Worm (Caenorhabditis elegans) whole organism, L4 larva: ENCODE data around the gene spp-28.

Experiments
- F26F4.8 ChIP-seq: fragments of 200-800 bp; sonication (Bioruptor generic); conservative IDR thresholded peaks from 2 replicates; pipeline ENCODE4 v1.3.6; 2022; ENCODE audit warnings: missing genetic modification characterization, missing compliant biosample characterization
- F37D6.2 ChIP-seq: sonication (generic microtip); optimal IDR thresholded peaks from 2 replicates; lab custom pipeline; 2016; ENCODE audit warnings: mild to moderate bottlenecking, missing genetic modification characterization, missing compliant biosample characterization
- F49E8.2 ChIP-seq: sonication (generic microtip); optimal IDR thresholded peaks from 2 replicates; lab custom pipeline; 2016; ENCODE audit warnings: missing compliant biosample characterization, mild to moderate bottlenecking, missing genetic modification characterization, borderline replicate concordance
- T20F7.1 ChIP-seq: fragments of 200-800 bp; sonication (Bioruptor generic); optimal IDR thresholded peaks from 2 replicates; lab custom pipeline; 2018; ENCODE audit warnings: mild to moderate bottlenecking, missing genetic modification characterization, missing compliant biosample characterization
- Y105C5A.15 ChIP-seq: fragments of 200-800 bp; sonication (Bioruptor generic); IDR thresholded peaks from 2 replicates; pipeline ENCODE4 v1.3.6; 2022; ENCODE audit warnings: missing genetic modification characterization, missing compliant biosample characterization
- Y48G9A.11 ChIP-seq: fragments of 200-800 bp; sonication (Bioruptor generic); IDR thresholded peaks from 2 replicates; pipeline ENCODE4 v1.3.6; 2022; ENCODE audit warnings: missing genetic modification reagents, missing genetic modification characterization, missing compliant biosample characterization
- ZK546.5 ChIP-seq, 2 experiments: sonication (generic microtip); optimal IDR thresholded peaks; 2 replicates each; lab custom pipeline; 2017; ENCODE audit warnings: missing biosample characterization in 2 of 2, missing genetic modification characterization in 2 of 2
- ama-1 ChIP-seq: fragments of 150-350 bp; optimal IDR thresholded peaks from 2 replicates; lab custom pipeline; 2014; ENCODE audit warnings: inconsistent platforms, mixed read lengths
- arid-1 ChIP-seq: fragments of 200-800 bp; sonication (Bioruptor generic); conservative IDR thresholded peaks from 2 replicates; pipeline ENCODE4 v1.3.6; 2022; ENCODE audit warnings: missing genetic modification reagents, missing genetic modification characterization, missing compliant biosample characterization
- ceh-20 ChIP-seq: fragments of 200-800 bp; sonication (Bioruptor generic); IDR thresholded peaks from 2 replicates; pipeline ENCODE4 v1.3.6; 2022; ENCODE audit warnings: missing genetic modification reagents, missing genetic modification characterization, missing compliant biosample characterization
- ceh-28 ChIP-seq: fragments of 150-350 bp; optimal IDR thresholded peaks from 2 replicates; lab custom pipeline; 2014; ENCODE audit warnings: missing biosample characterization, missing genetic modification reagents, missing genetic modification characterization
- ceh-44 ChIP-seq: fragments of 200-800 bp; sonication (Bioruptor generic); IDR thresholded peaks from 2 replicates; pipeline ENCODE4 v1.3.6; 2022; ENCODE audit warnings: missing genetic modification reagents, missing genetic modification characterization, missing compliant biosample characterization
- ceh-62 ChIP-seq: sonication (generic microtip); optimal IDR thresholded peaks from 2 replicates; lab custom pipeline; 2017; ENCODE audit warnings: missing biosample characterization, missing genetic modification characterization
- ceh-82 ChIP-seq: sonication (generic microtip); optimal IDR thresholded peaks from 2 replicates; lab custom pipeline; 2017; ENCODE audit warnings: missing biosample characterization, missing genetic modification characterization
- cey-2 ChIP-seq: sonication (generic microtip); optimal IDR thresholded peaks from 3 replicates; lab custom pipeline; 2017; ENCODE audit warnings: missing genetic modification characterization, mild to moderate bottlenecking, missing compliant biosample characterization, antibody characterized with exemption, borderline replicate concordance; ENCODE audit not compliant: insufficient read depth
- ctbp-1 ChIP-seq: fragments of 200-800 bp; sonication (Bioruptor generic); IDR thresholded peaks from 2 replicates; pipeline ENCODE4 v1.3.6; 2022; ENCODE audit warnings: missing genetic modification reagents, missing genetic modification characterization, missing compliant biosample characterization
- daf-12 ChIP-seq: fragments of 150-350 bp; optimal IDR thresholded peaks from 2 replicates; lab custom pipeline; 2014; ENCODE audit warnings: missing biosample characterization, missing genetic modification reagents, missing genetic modification characterization
- dmd-8 ChIP-seq: fragments of 200-800 bp; sonication (Bioruptor generic); IDR thresholded peaks from 2 replicates; pipeline ENCODE4 v1.3.6; 2022; ENCODE audit warnings: missing genetic modification characterization, missing compliant biosample characterization
- dmd-9 ChIP-seq: fragments of 200-800 bp; sonication (Bioruptor generic); IDR thresholded peaks from 2 replicates; pipeline ENCODE4 v1.3.6; 2022; ENCODE audit warnings: missing genetic modification reagents, missing genetic modification characterization, missing compliant biosample characterization
- duxl-1 ChIP-seq: sonication (generic microtip); optimal IDR thresholded peaks from 2 replicates; lab custom pipeline; 2016; ENCODE audit warnings: mild to moderate bottlenecking, missing genetic modification characterization, moderate library complexity, missing compliant biosample characterization; ENCODE audit not compliant: poor library complexity
- dve-1 ChIP-seq: sonication (generic microtip); optimal IDR thresholded peaks from 2 replicates; lab custom pipeline; 2017; ENCODE audit warnings: antibody characterized with exemption, mild to moderate bottlenecking, missing genetic modification characterization, missing compliant biosample characterization; ENCODE audit not compliant: insufficient read depth
- egl-43 ChIP-seq: fragments of 200-800 bp; sonication (Bioruptor generic); IDR thresholded peaks from 2 replicates; pipeline ENCODE4 v1.3.6; 2022; ENCODE audit warnings: missing genetic modification reagents, missing genetic modification characterization, missing compliant biosample characterization
- fkh-10 ChIP-seq: fragments of 150-350 bp; optimal IDR thresholded peaks from 2 replicates; lab custom pipeline; 2014; ENCODE audit warnings: missing biosample characterization, missing genetic modification reagents, missing genetic modification characterization
- gei-8 ChIP-seq: fragments of 200-800 bp; sonication (Bioruptor generic); optimal IDR thresholded peaks from 2 replicates; lab custom pipeline; 2018; ENCODE audit warnings: mild to moderate bottlenecking, missing genetic modification characterization, missing compliant biosample characterization
- hlh-11 ChIP-seq: fragments of 200-800 bp; sonication (Bioruptor generic); optimal IDR thresholded peaks from 2 replicates; lab custom pipeline; 2018; ENCODE audit warnings: mild to moderate bottlenecking, missing genetic modification characterization, missing compliant biosample characterization
- hlh-30 ChIP-seq: sonication (generic microtip); optimal IDR thresholded peaks from 2 replicates; lab custom pipeline; 2017; ENCODE audit warnings: antibody characterized with exemption, mild to moderate bottlenecking, missing genetic modification characterization, missing compliant biosample characterization; ENCODE audit not compliant: insufficient read depth
- lin-1 ChIP-seq: fragments of 200-800 bp; sonication (Bioruptor generic); IDR thresholded peaks from 2 replicates; pipeline ENCODE4 v1.3.6; 2022; ENCODE audit warnings: missing genetic modification reagents, missing genetic modification characterization, missing compliant biosample characterization
- lin-39 ChIP-seq: fragments of 150-350 bp; optimal IDR thresholded peaks from 2 replicates; lab custom pipeline; 2014; ENCODE audit warnings: missing biosample characterization, missing genetic modification reagents, missing genetic modification characterization
- lsy-2 ChIP-seq, 2 experiments: fragments of 150-350 bp in 1 of 2; sonication (generic microtip) in 1 of 2; optimal IDR thresholded peaks; 2 replicates each; lab custom pipeline; 2014 to 2017; ENCODE audit warnings: missing biosample characterization in 2 of 2, missing genetic modification characterization in 2 of 2
- madf-5 ChIP-seq, 2 experiments: fragments of 200-800 bp; sonication (Bioruptor generic); IDR thresholded peaks; 2 replicates each; pipeline ENCODE4 v1.3.6; 2022; ENCODE audit warnings: missing compliant biosample characterization in 2 of 2, missing genetic modification characterization in 2 of 2
- mdl-1 ChIP-seq, 2 experiments: fragments of 150-350 bp in 1 of 2; sonication (generic microtip) in 1 of 2; optimal IDR thresholded peaks; 2 replicates each; lab custom pipeline; 2014 to 2017; ENCODE audit warnings: missing biosample characterization in 2 of 2, missing genetic modification characterization in 2 of 2
- mep-1 ChIP-seq: fragments of 150-350 bp; sonication (generic microtip); optimal IDR thresholded peaks from 3 replicates; lab custom pipeline; 2014; ENCODE audit warnings: missing biosample characterization, missing genetic modification characterization
- mes-2 ChIP-seq: sonication (generic microtip); optimal IDR thresholded peaks from 2 replicates; lab custom pipeline; 2016; ENCODE audit warnings: missing genotype, mild to moderate bottlenecking, missing genetic modification characterization, missing compliant biosample characterization; ENCODE audit not compliant: poor library complexity, severe bottlenecking
- nhr-111 ChIP-seq: fragments of 200-800 bp; sonication (Bioruptor generic); optimal IDR thresholded peaks from 2 replicates; lab custom pipeline; 2018; ENCODE audit warnings: mild to moderate bottlenecking, missing genetic modification characterization, missing compliant biosample characterization
- nhr-237 ChIP-seq: sonication (generic microtip); optimal IDR thresholded peaks from 2 replicates; lab custom pipeline; 2017; ENCODE audit warnings: missing biosample characterization, missing genetic modification characterization
- nhr-28 ChIP-seq: fragments of 150-350 bp; optimal IDR thresholded peaks from 2 replicates; lab custom pipeline; 2014; ENCODE audit warnings: missing biosample characterization, missing genetic modification characterization
- nhr-41 ChIP-seq: fragments of 200-800 bp; sonication (Bioruptor generic); IDR thresholded peaks from 2 replicates; pipeline ENCODE4 v1.3.6; 2022; ENCODE audit warnings: missing genetic modification reagents, missing genetic modification characterization, missing compliant biosample characterization
- nhr-42 ChIP-seq: fragments of 200-800 bp; sonication (Bioruptor generic); IDR thresholded peaks from 2 replicates; pipeline ENCODE4 v1.3.6; 2022; ENCODE audit warnings: missing genetic modification characterization, missing compliant biosample characterization
- nhr-6 ChIP-seq: fragments of 150-350 bp; optimal IDR thresholded peaks from 2 replicates; lab custom pipeline; 2014; ENCODE audit warnings: missing biosample characterization, missing genetic modification characterization
- nhr-76 ChIP-seq: fragments of 150-350 bp; optimal IDR thresholded peaks from 2 replicates; lab custom pipeline; 2014; ENCODE audit warnings: missing biosample characterization, missing genetic modification characterization
- pha-4 ChIP-seq, 2 experiments: fragments of 150-350 bp in 1 of 2; fragments of 200-800 bp in 1 of 2; sonication (Bioruptor generic) in 1 of 2; IDR thresholded peaks in 1 of 2; optimal IDR thresholded peaks in 1 of 2; 2 replicates each; pipeline versions ENCODE4 v1.3.6 to Lab custom; 2014 to 2022; ENCODE audit warnings: missing genetic modification characterization in 2 of 2, missing genetic modification reagents in 2 of 2, missing biosample characterization in 1 of 2, missing compliant biosample characterization in 1 of 2
- rbr-2 ChIP-seq: sonication (generic microtip); optimal IDR thresholded peaks from 2 replicates; lab custom pipeline; 2016; ENCODE audit warnings: missing genotype, missing genetic modification characterization, missing compliant biosample characterization
- snpc-1.2 ChIP-seq: fragments of 200-800 bp; sonication (Bioruptor generic); IDR thresholded peaks from 2 replicates; pipeline ENCODE4 v1.3.6; 2022; ENCODE audit warnings: missing genetic modification reagents, missing genetic modification characterization, missing compliant biosample characterization
- spr-3 ChIP-seq: fragments of 200-800 bp; sonication (Bioruptor generic); optimal IDR thresholded peaks from 2 replicates; lab custom pipeline; 2018; ENCODE audit warnings: mild to moderate bottlenecking, missing genetic modification characterization, missing compliant biosample characterization
- tag-97 ChIP-seq: fragments of 200-800 bp; sonication (Bioruptor generic); IDR thresholded peaks from 2 replicates; pipeline ENCODE4 v1.3.6; 2022; ENCODE audit warnings: missing genetic modification characterization, missing compliant biosample characterization
- vab-7 ChIP-seq: fragments of 200-800 bp; sonication (Bioruptor generic); IDR thresholded peaks from 2 replicates; pipeline ENCODE4 v1.3.6; 2022; ENCODE audit warnings: missing genetic modification reagents, missing genetic modification characterization, missing compliant biosample characterization
- zag-1 ChIP-seq: fragments of 150-350 bp; optimal IDR thresholded peaks from 2 replicates; lab custom pipeline; 2014; ENCODE audit warnings: missing biosample characterization, missing genetic modification characterization
- zfp-2 ChIP-seq: sonication (generic microtip); optimal IDR thresholded peaks from 2 replicates; lab custom pipeline; 2016; ENCODE audit warnings: mild to moderate bottlenecking, missing genetic modification characterization, missing compliant biosample characterization
- zip-2 ChIP-seq: fragments of 150-350 bp; optimal IDR thresholded peaks from 2 replicates; lab custom pipeline; 2014; ENCODE audit warnings: missing biosample characterization, missing genetic modification characterization
- ztf-11 ChIP-seq: fragments of 150-350 bp; optimal IDR thresholded peaks from 2 replicates; lab custom pipeline; 2014; ENCODE audit warnings: missing biosample characterization, missing genetic modification characterization

Gene spp-28

DNA sequence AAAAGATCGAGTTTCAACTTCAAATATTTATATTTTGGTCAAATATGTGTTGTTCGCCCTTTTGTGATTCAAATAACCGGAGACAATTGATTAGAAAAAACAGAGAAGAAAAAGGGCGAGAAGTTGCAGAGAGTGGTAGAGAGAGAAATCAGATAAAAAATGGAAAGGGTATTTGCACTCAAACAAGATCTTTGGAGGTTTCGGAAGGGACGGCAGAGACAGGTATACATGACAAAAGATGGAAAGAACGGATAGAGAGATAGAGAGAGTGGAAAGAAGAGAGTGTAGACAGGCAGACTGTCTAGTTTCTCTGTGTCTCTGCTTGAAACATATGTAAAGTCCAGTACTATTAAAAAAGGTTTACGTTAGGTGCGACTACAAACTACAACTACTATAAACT, 46.0 kb upstream of the spp-28 start (continued):
- peak in 1 of 2 experiments; percentile 31 for TF ChIP-seq lsy-2 (tag; optimal IDR thresholded peaks at IDR 0.05; lab: Kevin White, UChicago)
- peak; percentile 26 for TF ChIP-seq hlh-30 (tag; lab: Kevin White, UChicago)
- no peak for TF ChIP-seq ZK546.5 (tag; optimal IDR thresholded peaks at IDR 0.05; lab: Kevin White, UChicago)
- TF ChIP-seq ceh-28 (tag; lab: Kevin White, UChicago) = no peak
- TF ChIP-seq ctbp-1 (GFP tag; lab: Robert Waterston, UW) = 0 out of 2 replicates have a peak, but pooled peaks have one; percentile 40
- TF ChIP-seq nhr-237 (tag; lab: Kevin White, UChicago) = no peak
- peak; percentile 64 for TF ChIP-seq hlh-11
- TF ChIP-seq mep-1 (tag; lab: Kevin White, UChicago) = peak; percentile 41
- TF ChIP-seq F49E8.2 (tag; lab: Kevin White, UChicago) = no peak
- TF ChIP-seq lin-39 (tag; lab: Kevin White, UChicago) = no peak
- no peak for TF ChIP-seq zag-1 (tag; lab: Kevin White, UChicago)
- no peak for TF ChIP-seq ceh-82 (tag; lab: Kevin White, UChicago)
- no peak for TF ChIP-seq nhr-111
- no peak for TF ChIP-seq F26F4.8 (GFP tag; lab: Robert Waterston, UW)
- TF ChIP-seq pha-4 (GFP tag; IDR thresholded peaks at IDR 0.05; lab: Robert Waterston, UW) = no peak
- TF ChIP-seq pha-4 (tag; optimal IDR thresholded peaks at IDR 0.05; lab: Kevin White, UChicago) = no peak
- no peak for TF ChIP-seq madf-5 (GFP tag; IDR thresholded peaks at IDR 0.05; lab: Robert Waterston, UW)
- TF ChIP-seq zip-2 (tag; lab: Kevin White, UChicago) = no peak
- no peak for TF ChIP-seq ztf-11
- TF ChIP-seq Y48G9A.11 (GFP tag; lab: Robert Waterston, UW) = no peak
- no peak for TF ChIP-seq zfp-2 (tag; lab: Kevin White, UChicago)
- peak; percentile 30 for TF ChIP-seq mes-2 (tag; lab: Kevin White, UChicago)
- TF ChIP-seq dmd-8 = no peak
- no peak for TF ChIP-seq nhr-41
- no peak for TF ChIP-seq tag-97 (GFP tag; lab: Robert Waterston, UW)
- TF ChIP-seq F37D6.2 = no peak
- TF ChIP-seq arid-1 (GFP tag; lab: Robert Waterston, UW) = no peak
- TF ChIP-seq ama-1 (lab: Kevin White, UChicago) = no peak
- no peak for TF ChIP-seq lin-1 (GFP tag; lab: Robert Waterston, UW)
- TF ChIP-seq daf-12 (tag; lab: Kevin White, UChicago) = no peak
- peak; percentile 61 for TF ChIP-seq nhr-28 (tag; lab: Kevin White, UChicago)
- TF ChIP-seq ceh-62 (tag; lab: Kevin White, UChicago) = no peak
- no peak for TF ChIP-seq fkh-10 (GFP tag; lab: Kevin White, UChicago)
- TF ChIP-seq nhr-6 (tag; lab: Kevin White, UChicago) = no peak
- TF ChIP-seq mdl-1 (tag; optimal IDR thresholded peaks at IDR 0.05; lab: Kevin White, UChicago) = peak in 1 of 2 experiments; percentile 36
- no peak for TF ChIP-seq nhr-76
- no peak for TF ChIP-seq egl-43 (GFP tag; lab: Robert Waterston, UW)
- no peak for TF ChIP-seq cey-2
- TF ChIP-seq duxl-1 (tag; lab: Kevin White, UChicago) = no peak
- TF ChIP-seq Y105C5A.15 (GFP tag; lab: Robert Waterston, UW) = no peak
- no peak for TF ChIP-seq T20F7.1 (GFP tag; lab: Kevin White, UChicago)
- TF ChIP-seq dmd-9 (GFP tag; lab: Robert Waterston, UW) = no peak
- no peak for TF ChIP-seq ceh-20
- TF ChIP-seq rbr-2 (tag; lab: Kevin White, UChicago) = no peak
- TF ChIP-seq vab-7 (GFP tag; lab: Robert Waterston, UW) = no peak
- no peak for TF ChIP-seq dve-1 (tag; lab: Kevin White, UChicago)
- no peak for TF ChIP-seq nhr-42 (GFP tag; lab: Robert Waterston, UW)
- no peak for TF ChIP-seq ceh-44
- no peak for TF ChIP-seq gei-8
- TF ChIP-seq spr-3 (GFP tag; lab: Kevin White, UChicago) = no peak
- no peak for TF ChIP-seq snpc-1.2 (GFP tag; lab: Robert Waterston, UW)
